Worm (Caenorhabditis elegans) whole organism, young adult: ENCODE results near the gene nep-17.

Source experiments
- B0019.2 ChIP-seq: fragments of 200-800 bp; sonication (Bioruptor generic); conservative IDR thresholded peaks from 2 replicates; pipeline ENCODE4 v1.3.6; 2022; ENCODE audit warnings: missing genetic modification reagents, missing genetic modification characterization, missing compliant biosample characterization
- C06A6.2 ChIP-seq: fragments of 200-800 bp; sonication (Bioruptor generic); conservative IDR thresholded peaks from 2 replicates; pipeline ENCODE4 v1.3.6; 2022; ENCODE audit warnings: missing genetic modification characterization, missing compliant biosample characterization
- F10E7.11 ChIP-seq: sonication (generic microtip); optimal IDR thresholded peaks from 2 replicates; lab custom pipeline; 2017; ENCODE audit warnings: mild to moderate bottlenecking, missing genetic modification characterization, moderate library complexity, missing compliant biosample characterization
- F33H1.4 ChIP-seq: fragments of 200-800 bp; sonication (Bioruptor generic); IDR thresholded peaks from 2 replicates; pipeline ENCODE4 v1.3.6; 2022; ENCODE audit warnings: missing genetic modification reagents, missing genetic modification characterization, missing compliant biosample characterization
- F39B2.1 ChIP-seq: fragments of 200-800 bp; sonication (Bioruptor generic); IDR thresholded peaks from 2 replicates; pipeline ENCODE4 v1.3.6; 2022; ENCODE audit warnings: missing genetic modification reagents, missing genetic modification characterization, missing compliant biosample characterization
- F49E8.2 ChIP-seq: sonication (generic microtip); optimal IDR thresholded peaks from 3 replicates; lab custom pipeline; 2017; ENCODE audit warnings: missing genetic modification characterization, mild to moderate bottlenecking, missing compliant biosample characterization, antibody characterized with exemption, moderate library complexity; ENCODE audit not compliant: insufficient read depth
- F52B5.7 ChIP-seq: sonication (generic microtip); optimal IDR thresholded peaks from 2 replicates; lab custom pipeline; 2016; ENCODE audit warnings: mild to moderate bottlenecking, missing genetic modification characterization, missing compliant biosample characterization
- K12H6.12 ChIP-seq: fragments of 200-800 bp; sonication (Bioruptor generic); optimal IDR thresholded peaks from 2 replicates; lab custom pipeline; 2018; ENCODE audit warnings: mild to moderate bottlenecking, missing genetic modification characterization, missing compliant biosample characterization
- T26A5.8 ChIP-seq: sonication (generic microtip); optimal IDR thresholded peaks from 2 replicates; lab custom pipeline; 2016; ENCODE audit warnings: missing genetic modification characterization, missing compliant biosample characterization
- Y79H2A.3 ChIP-seq: fragments of 200-800 bp; sonication (Bioruptor generic); conservative IDR thresholded peaks from 2 replicates; pipeline ENCODE4 v1.3.6; 2022; ENCODE audit warnings: missing genetic modification reagents, missing genetic modification characterization, missing compliant biosample characterization
- akir-1 ChIP-seq: fragments of 200-800 bp; sonication (Bioruptor generic); optimal IDR thresholded peaks from 2 replicates; lab custom pipeline; 2018; ENCODE audit warnings: mild to moderate bottlenecking, missing genetic modification characterization, moderate library complexity, missing compliant biosample characterization
- atf-7 ChIP-seq: sonication (generic microtip); optimal IDR thresholded peaks from 2 replicates; lab custom pipeline; 2017; ENCODE audit warnings: mild to moderate bottlenecking, missing genetic modification characterization, missing compliant biosample characterization
- attf-6 ChIP-seq: fragments of 200-800 bp; sonication (Bioruptor generic); IDR thresholded peaks from 2 replicates; pipeline ENCODE4 v1.3.6; 2022; ENCODE audit warnings: missing genetic modification reagents, missing genetic modification characterization, missing compliant biosample characterization
- bed-1 ChIP-seq: fragments of 200-800 bp; sonication (Bioruptor generic); IDR thresholded peaks from 2 replicates; pipeline ENCODE4 v1.3.6; 2022; ENCODE audit warnings: missing genetic modification reagents, missing genetic modification characterization, missing compliant biosample characterization
- bed-2 ChIP-seq: fragments of 200-800 bp; sonication (Bioruptor generic); IDR thresholded peaks from 2 replicates; pipeline ENCODE4 v1.3.6; 2022; ENCODE audit warnings: missing genetic modification reagents, missing genetic modification characterization, missing compliant biosample characterization
- cebp-2 ChIP-seq: fragments of 200-800 bp; sonication (Bioruptor generic); IDR thresholded peaks from 2 replicates; pipeline ENCODE4 v1.3.6; 2022; ENCODE audit warnings: missing genetic modification characterization, missing compliant biosample characterization
- ceh-100 ChIP-seq: fragments of 200-800 bp; sonication (Bioruptor generic); IDR thresholded peaks from 2 replicates; pipeline ENCODE4 v1.3.6; 2022; ENCODE audit warnings: missing genetic modification reagents, missing genetic modification characterization, missing compliant biosample characterization
- ceh-40 ChIP-seq: fragments of 200-800 bp; sonication (Bioruptor generic); IDR thresholded peaks from 2 replicates; pipeline ENCODE4 v1.3.6; 2022; ENCODE audit warnings: missing genetic modification characterization, missing compliant biosample characterization
- ceh-58 ChIP-seq: fragments of 200-800 bp; sonication (Bioruptor generic); IDR thresholded peaks from 2 replicates; pipeline ENCODE4 v1.3.6; 2022; ENCODE audit warnings: missing genetic modification characterization, missing compliant biosample characterization
- ceh-79 ChIP-seq: sonication (generic microtip); optimal IDR thresholded peaks from 2 replicates; lab custom pipeline; 2017; ENCODE audit warnings: mild to moderate bottlenecking, missing genetic modification characterization, missing compliant biosample characterization
- dpl-1 ChIP-seq: fragments of 150-350 bp; optimal IDR thresholded peaks from 2 replicates; lab custom pipeline; 2014; ENCODE audit warnings: missing biosample characterization, missing genetic modification reagents, missing genetic modification characterization
- egrh-3 ChIP-seq: fragments of 200-800 bp; sonication (Bioruptor generic); IDR thresholded peaks from 2 replicates; pipeline ENCODE4 v1.3.6; 2022; ENCODE audit warnings: missing genetic modification reagents, missing genetic modification characterization, missing compliant biosample characterization
- fkh-3 ChIP-seq: sonication (generic microtip); optimal IDR thresholded peaks from 2 replicates; lab custom pipeline; 2016; ENCODE audit warnings: mild to moderate bottlenecking, missing genetic modification characterization, missing compliant biosample characterization
- him-1 ChIP-seq: sonication (generic microtip); optimal IDR thresholded peaks from 2 replicates; lab custom pipeline; 2016; ENCODE audit warnings: missing genotype, missing genetic modification reagents, missing genetic modification characterization, missing compliant biosample characterization
- hlh-26 ChIP-seq: fragments of 200-800 bp; sonication (Bioruptor generic); conservative IDR thresholded peaks from 2 replicates; pipeline ENCODE4 v1.3.6; 2022; ENCODE audit warnings: missing genetic modification reagents, missing genetic modification characterization, missing compliant biosample characterization
- hrde-1 ChIP-seq: sonication (generic microtip); optimal IDR thresholded peaks from 2 replicates; lab custom pipeline; 2016; ENCODE audit warnings: missing genetic modification characterization, mild to moderate bottlenecking, missing compliant biosample characterization, moderate library complexity, missing genotype, missing genetic modification reagents, borderline replicate concordance
- let-526 ChIP-seq: fragments of 200-800 bp; sonication (Bioruptor generic); IDR thresholded peaks from 2 replicates; pipeline ENCODE4 v1.3.6; 2022; ENCODE audit warnings: missing genetic modification reagents, missing genetic modification characterization, missing compliant biosample characterization
- lir-1 ChIP-seq: fragments of 200-800 bp; sonication (Bioruptor generic); conservative IDR thresholded peaks from 2 replicates; pipeline ENCODE4 v1.3.6; 2022; ENCODE audit warnings: missing genetic modification reagents, missing genetic modification characterization, missing compliant biosample characterization
- lsl-1 ChIP-seq: fragments of 200-800 bp; sonication (Bioruptor generic); optimal IDR thresholded peaks from 2 replicates; lab custom pipeline; 2018; ENCODE audit warnings: mild to moderate bottlenecking, missing genetic modification characterization, moderate library complexity, missing compliant biosample characterization
- lsy-27 ChIP-seq: sonication (generic microtip); optimal IDR thresholded peaks from 2 replicates; lab custom pipeline; 2017; ENCODE audit warnings: missing genetic modification characterization, mild to moderate bottlenecking, missing compliant biosample characterization, antibody characterized with exemption, missing genotype, borderline replicate concordance; ENCODE audit not compliant: insufficient read depth
- madf-6 ChIP-seq: fragments of 200-800 bp; sonication (Bioruptor generic); IDR thresholded peaks from 2 replicates; pipeline ENCODE4 v1.3.6; 2022; ENCODE audit warnings: missing genetic modification reagents, missing genetic modification characterization, missing compliant biosample characterization
- mes-4 ChIP-seq: sonication (generic microtip); optimal IDR thresholded peaks from 2 replicates; lab custom pipeline; 2016; ENCODE audit warnings: missing genotype, missing genetic modification characterization, missing compliant biosample characterization
- nfya-2 ChIP-seq: fragments of 200-800 bp; sonication (Bioruptor generic); IDR thresholded peaks from 2 replicates; pipeline ENCODE4 v1.3.6; 2022; ENCODE audit warnings: missing genetic modification reagents, missing genetic modification characterization, missing compliant biosample characterization
- nhr-120 ChIP-seq: fragments of 200-800 bp; sonication (Bioruptor generic); IDR thresholded peaks from 2 replicates; pipeline ENCODE4 v1.3.6; 2022; ENCODE audit warnings: missing genetic modification characterization, missing compliant biosample characterization
- nhr-80 ChIP-seq: sonication (generic microtip); optimal IDR thresholded peaks from 2 replicates; lab custom pipeline; 2016; ENCODE audit warnings: missing genetic modification characterization, missing compliant biosample characterization
- nhr-90 ChIP-seq: sonication (generic microtip); optimal IDR thresholded peaks from 2 replicates; lab custom pipeline; 2016; ENCODE audit warnings: missing genotype, mild to moderate bottlenecking, missing genetic modification characterization, missing compliant biosample characterization
- pha-4 ChIP-seq: fragments of 150-350 bp; sonication (generic microtip); optimal IDR thresholded peaks from 2 replicates; lab custom pipeline; 2014; ENCODE audit warnings: missing biosample characterization, missing genetic modification reagents, missing genetic modification characterization
- sdz-38 ChIP-seq: sonication (generic microtip); optimal IDR thresholded peaks from 2 replicates; lab custom pipeline; 2016; ENCODE audit warnings: missing genotype, missing genetic modification characterization, missing compliant biosample characterization
- sea-2 ChIP-seq: fragments of 200-800 bp; sonication (Bioruptor generic); IDR thresholded peaks from 2 replicates; pipeline ENCODE4 v1.3.6; 2022; ENCODE audit warnings: missing genetic modification characterization, missing compliant biosample characterization
- snpc-3.4 ChIP-seq: sonication (generic microtip); optimal IDR thresholded peaks from 2 replicates; lab custom pipeline; 2017; ENCODE audit warnings: missing genetic modification characterization, mild to moderate bottlenecking, missing compliant biosample characterization, antibody characterized with exemption, moderate library complexity, missing genotype, missing genetic modification reagents
- tbx-9 ChIP-seq: sonication (generic microtip); optimal IDR thresholded peaks from 2 replicates; lab custom pipeline; 2016; ENCODE audit warnings: borderline replicate concordance, missing genetic modification characterization, inconsistent platforms, missing compliant biosample characterization
- tlf-1 ChIP-seq: fragments of 200-800 bp; sonication (Bioruptor generic); optimal IDR thresholded peaks from 2 replicates; lab custom pipeline; 2018; ENCODE audit warnings: mild to moderate bottlenecking, missing genetic modification characterization, missing compliant biosample characterization
- unc-62 ChIP-seq: fragments of 150-350 bp; optimal IDR thresholded peaks from 2 replicates; lab custom pipeline; 2014; ENCODE audit warnings: missing biosample characterization, missing genetic modification reagents, missing genetic modification characterization
- ztf-18 ChIP-seq: sonication (generic microtip); optimal IDR thresholded peaks from 2 replicates; lab custom pipeline; 2016; ENCODE audit warnings: missing genotype, mild to moderate bottlenecking, missing genetic modification characterization, missing compliant biosample characterization
- ztf-22 ChIP-seq: fragments of 200-800 bp; sonication (Bioruptor generic); optimal IDR thresholded peaks from 2 replicates; lab custom pipeline; 2018; ENCODE audit warnings: mild to moderate bottlenecking, missing genetic modification characterization, moderate library complexity, missing compliant biosample characterization
- ztf-28 ChIP-seq: fragments of 200-800 bp; sonication (Bioruptor generic); IDR thresholded peaks from 2 replicates; pipeline ENCODE4 v1.3.6; 2022; ENCODE audit warnings: missing genetic modification reagents, missing genetic modification characterization, missing compliant biosample characterization
- ztf-3 ChIP-seq: fragments of 200-800 bp; sonication (Bioruptor generic); optimal IDR thresholded peaks from 2 replicates; lab custom pipeline; 2018; ENCODE audit warnings: mild to moderate bottlenecking, missing genetic modification characterization, missing compliant biosample characterization
- ztf-6 ChIP-seq: fragments of 200-800 bp; sonication (Bioruptor generic); IDR thresholded peaks from 2 replicates; pipeline ENCODE4 v1.3.6; 2022; ENCODE audit warnings: missing genetic modification reagents, missing genetic modification characterization, missing compliant biosample characterization

nep-17 gene

DNA sequence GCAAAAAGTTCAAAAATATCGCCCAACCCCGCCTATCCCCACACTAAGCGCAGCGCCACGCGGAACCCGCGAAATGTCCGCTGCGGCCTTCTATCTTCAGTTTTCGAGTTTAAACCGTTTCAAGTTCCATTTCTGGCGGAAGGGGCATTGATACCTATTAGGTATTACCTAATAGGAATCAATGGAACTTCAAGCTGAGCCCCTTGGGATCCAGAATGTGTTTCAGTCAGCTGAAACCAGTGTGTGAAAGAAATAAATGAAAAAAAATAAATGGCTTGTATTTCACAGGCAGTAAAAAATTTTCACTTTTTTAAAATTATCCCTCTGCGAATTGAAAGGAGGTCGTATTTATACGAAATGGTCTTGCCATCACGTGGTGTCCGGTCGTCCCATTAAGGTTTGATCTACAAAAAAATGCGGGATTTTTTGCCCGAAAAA, 13.6 kb downstream of the nep-17 start (continued):
- TF ChIP-seq ztf-28 (GFP tag; lab: Robert Waterston, UW): peak; percentile 29; the same call in 1 of the 2 replicates
- TF ChIP-seq F10E7.11 (tag; lab: Kevin White, UChicago): no peak
- peak; percentile 52 for TF ChIP-seq ceh-100 (GFP tag; lab: Robert Waterston, UW)
- no peak for TF ChIP-seq hlh-26 (GFP tag; lab: Robert Waterston, UW)
- no peak for TF ChIP-seq nhr-90 (tag; lab: Kevin White, UChicago)
- no peak for TF ChIP-seq sdz-38 (tag; lab: Kevin White, UChicago)
- 0 out of 2 replicates have a peak, but pooled peaks have one; percentile 6 for TF ChIP-seq F39B2.1 (GFP tag; lab: Robert Waterston, UW)
- TF ChIP-seq tbx-9 (tag; lab: Kevin White, UChicago): no peak
- TF ChIP-seq ceh-40 (GFP tag; lab: Robert Waterston, UW): 0 out of 2 replicates have a peak, but pooled peaks have one; percentile 25
- peak; percentile 51; the same call in 1 of the 2 replicates for TF ChIP-seq lir-1 (GFP tag; lab: Robert Waterston, UW)
- TF ChIP-seq F52B5.7 (tag; lab: Kevin White, UChicago): no peak
- TF ChIP-seq pha-4 (tag; lab: Kevin White, UChicago): no peak
- TF ChIP-seq lsl-1 (GFP tag; lab: Kevin White, UChicago): peak; percentile 81
- TF ChIP-seq let-526 (GFP tag; lab: Robert Waterston, UW): no peak
- no peak for TF ChIP-seq bed-2
- TF ChIP-seq ztf-3 (GFP tag; lab: Kevin White, UChicago): no peak
- TF ChIP-seq nfya-2 (GFP tag; lab: Robert Waterston, UW): no peak
- TF ChIP-seq nhr-120 (GFP tag; lab: Robert Waterston, UW): no peak
- TF ChIP-seq ceh-58 (GFP tag; lab: Robert Waterston, UW): no peak
- TF ChIP-seq fkh-3: no peak
- TF ChIP-seq snpc-3.4: peak; percentile 98
- TF ChIP-seq F33H1.4 (GFP tag; lab: Robert Waterston, UW): peak; percentile 61
- TF ChIP-seq egrh-3 (GFP tag; lab: Robert Waterston, UW): no peak; the same call in 1 of the 2 replicates
- TF ChIP-seq mes-4: peak; percentile 54
- TF ChIP-seq atf-7 (tag; lab: Kevin White, UChicago): no peak
- TF ChIP-seq unc-62 (GFP tag; lab: Kevin White, UChicago): no peak
- peak; percentile 27 for TF ChIP-seq lsy-27
- TF ChIP-seq madf-6 (GFP tag; lab: Robert Waterston, UW): peak; percentile 89
- peak; percentile 45 for TF ChIP-seq dpl-1 (GFP tag; lab: Kevin White, UChicago)
- no peak for TF ChIP-seq nhr-80 (tag; lab: Kevin White, UChicago)
- peak; percentile 88 for TF ChIP-seq him-1 (tag; lab: Kevin White, UChicago)

DNA sequence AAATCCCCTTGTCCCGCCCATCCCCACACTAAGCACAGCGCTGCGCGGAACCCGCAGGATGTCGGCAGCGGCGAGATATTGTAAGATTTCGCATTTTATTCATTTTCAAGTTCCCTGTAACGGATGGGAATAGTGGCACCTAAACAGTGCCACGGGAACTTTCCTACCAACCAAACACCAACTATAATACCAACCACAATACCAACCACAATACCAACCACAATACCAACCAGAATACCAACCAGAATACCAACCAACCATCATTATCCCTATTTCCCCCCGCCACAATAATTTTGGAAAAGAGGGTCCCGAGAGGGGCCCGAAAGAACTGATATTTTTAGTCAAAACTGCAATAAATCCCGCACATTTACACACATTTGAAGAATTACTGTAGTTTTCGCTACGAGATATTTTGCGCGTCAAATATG, 14.4 kb downstream of the nep-17 start:
- TF ChIP-seq ztf-6 (GFP tag; lab: Robert Waterston, UW) (no peak), C06A6.2 (GFP tag; lab: Robert Waterston, UW) (no peak), cebp-2 (GFP tag; lab: Robert Waterston, UW) (0 out of 2 replicates have a peak, but pooled peaks have one; percentile 8), bed-1 (GFP tag; lab: Robert Waterston, UW) (no peak), dpl-1 (GFP tag; lab: Kevin White, UChicago) (no peak), sea-2 (GFP tag; lab: Robert Waterston, UW) (no peak), nhr-80 (tag; lab: Kevin White, UChicago) (no peak), Y79H2A.3 (peak; percentile 76), ztf-18 (no peak), B0019.2 (GFP tag; lab: Robert Waterston, UW) (0 out of 2 replicates have a peak, but pooled peaks have one; percentile 50), nfya-2 (GFP tag; lab: Robert Waterston, UW) (peak; percentile 88; the same call in 1 of the 2 replicates), ceh-79 (tag; lab: Kevin White, UChicago) (no peak), F49E8.2 (tag; lab: Kevin White, UChicago) (peak; percentile 84), akir-1 (GFP tag; lab: Kevin White, UChicago) (no peak), K12H6.12 (no peak), hrde-1 (tag; lab: Kevin White, UChicago) (peak; percentile 92), hlh-26 (GFP tag; lab: Robert Waterston, UW) (no peak), ztf-22 (no peak), tlf-1 (GFP tag; lab: Kevin White, UChicago) (no peak), T26A5.8 (tag; lab: Kevin White, UChicago) (no peak), attf-6 (GFP tag; lab: Robert Waterston, UW) (peak; percentile 96)
